Worm (Caenorhabditis elegans) whole organism, young adult: ENCODE data around the gene Y54F10AM.11.
"Not testable (repeated sequence)": the region's sequence is repeated elsewhere in the genome, so short reads cannot be mapped to it uniquely, and the experiment has no call there.

Experiments
- B0336.3 ChIP-seq: fragments of 200-800 bp; sonication (Bioruptor generic); IDR thresholded peaks from 2 replicates; pipeline ENCODE4 v1.3.6; 2022; ENCODE audit warnings: missing genetic modification characterization, missing compliant biosample characterization
- D2030.7 ChIP-seq: fragments of 200-800 bp; sonication (Bioruptor generic); IDR thresholded peaks from 2 replicates; pipeline ENCODE4 v1.3.6; 2022; ENCODE audit warnings: missing genetic modification reagents, missing genetic modification characterization, missing compliant biosample characterization
- F22D6.2 ChIP-seq: sonication (generic microtip); optimal IDR thresholded peaks from 2 replicates; lab custom pipeline; 2016; ENCODE audit warnings: mild to moderate bottlenecking, missing genetic modification characterization, missing compliant biosample characterization
- F49E8.2 ChIP-seq: sonication (generic microtip); optimal IDR thresholded peaks from 3 replicates; lab custom pipeline; 2017; ENCODE audit warnings: missing genetic modification characterization, mild to moderate bottlenecking, missing compliant biosample characterization, antibody characterized with exemption, moderate library complexity; ENCODE audit not compliant: insufficient read depth
- F52B5.7 ChIP-seq: sonication (generic microtip); optimal IDR thresholded peaks from 2 replicates; lab custom pipeline; 2016; ENCODE audit warnings: mild to moderate bottlenecking, missing genetic modification characterization, missing compliant biosample characterization
- F57A8.1 ChIP-seq: fragments of 200-800 bp; sonication (Bioruptor generic); optimal IDR thresholded peaks from 2 replicates; lab custom pipeline; 2018; ENCODE audit warnings: mild to moderate bottlenecking, missing genetic modification characterization, moderate library complexity, missing compliant biosample characterization
- K12H6.12 ChIP-seq: fragments of 200-800 bp; sonication (Bioruptor generic); optimal IDR thresholded peaks from 2 replicates; lab custom pipeline; 2018; ENCODE audit warnings: mild to moderate bottlenecking, missing genetic modification characterization, missing compliant biosample characterization
- Y53G8AR.9 ChIP-seq: fragments of 200-800 bp; sonication (Bioruptor generic); conservative IDR thresholded peaks from 2 replicates; pipeline ENCODE4 v1.3.6; 2022; ENCODE audit warnings: missing genetic modification reagents, missing genetic modification characterization, missing compliant biosample characterization
- Y56A3A.18 ChIP-seq: fragments of 200-800 bp; sonication (Bioruptor generic); IDR thresholded peaks from 2 replicates; pipeline ENCODE4 v1.3.6; 2022; ENCODE audit warnings: missing genetic modification reagents, missing genetic modification characterization, missing compliant biosample characterization
- Y79H2A.3 ChIP-seq: fragments of 200-800 bp; sonication (Bioruptor generic); conservative IDR thresholded peaks from 2 replicates; pipeline ENCODE4 v1.3.6; 2022; ENCODE audit warnings: missing genetic modification reagents, missing genetic modification characterization, missing compliant biosample characterization
- Y95B8A.8 ChIP-seq: fragments of 200-800 bp; sonication (Bioruptor generic); IDR thresholded peaks from 2 replicates; pipeline ENCODE4 v1.3.6; 2022; ENCODE audit warnings: missing genetic modification reagents, missing genetic modification characterization, missing compliant biosample characterization
- ZK185.1 ChIP-seq: sonication (generic microtip); optimal IDR thresholded peaks from 2 replicates; lab custom pipeline; 2016; ENCODE audit warnings: mild to moderate bottlenecking, missing genetic modification characterization, missing compliant biosample characterization; ENCODE audit not compliant: poor library complexity, severe bottlenecking
- aptf-3 ChIP-seq: fragments of 200-800 bp; sonication (Bioruptor generic); IDR thresholded peaks from 2 replicates; pipeline ENCODE4 v1.3.6; 2022; ENCODE audit warnings: missing genetic modification characterization, missing compliant biosample characterization
- ceh-40 ChIP-seq: fragments of 200-800 bp; sonication (Bioruptor generic); IDR thresholded peaks from 2 replicates; pipeline ENCODE4 v1.3.6; 2022; ENCODE audit warnings: missing genetic modification characterization, missing compliant biosample characterization
- ceh-79 ChIP-seq: sonication (generic microtip); optimal IDR thresholded peaks from 2 replicates; lab custom pipeline; 2017; ENCODE audit warnings: mild to moderate bottlenecking, missing genetic modification characterization, missing compliant biosample characterization
- ceh-91 ChIP-seq: fragments of 200-800 bp; sonication (Bioruptor generic); IDR thresholded peaks from 2 replicates; pipeline ENCODE4 v1.3.6; 2022; ENCODE audit warnings: missing genetic modification reagents, missing genetic modification characterization, missing compliant biosample characterization
- dox-1 ChIP-seq: fragments of 200-800 bp; sonication (Bioruptor generic); IDR thresholded peaks from 2 replicates; pipeline ENCODE4 v1.3.6; 2022; ENCODE audit warnings: missing genetic modification reagents, missing genetic modification characterization, missing compliant biosample characterization
- dpff-1 ChIP-seq: sonication (generic microtip); optimal IDR thresholded peaks from 2 replicates; lab custom pipeline; 2017; ENCODE audit warnings: mild to moderate bottlenecking, missing genetic modification characterization, missing compliant biosample characterization
- egl-18 ChIP-seq: fragments of 200-800 bp; sonication (Bioruptor generic); IDR thresholded peaks from 2 replicates; pipeline ENCODE4 v1.3.6; 2022; ENCODE audit warnings: missing genetic modification reagents, missing genetic modification characterization, missing compliant biosample characterization
- gei-17 ChIP-seq: fragments of 200-800 bp; sonication (Bioruptor generic); optimal IDR thresholded peaks from 2 replicates; lab custom pipeline; 2018; ENCODE audit warnings: mild to moderate bottlenecking, missing genetic modification characterization, missing compliant biosample characterization
- hmg-1.2 ChIP-seq: fragments of 200-800 bp; sonication (Bioruptor generic); IDR thresholded peaks from 2 replicates; pipeline ENCODE4 v1.3.6; 2022; ENCODE audit warnings: missing genetic modification reagents, missing genetic modification characterization, missing compliant biosample characterization
- hmg-20 ChIP-seq: fragments of 200-800 bp; sonication (Bioruptor generic); IDR thresholded peaks from 2 replicates; pipeline ENCODE4 v1.3.6; 2022; ENCODE audit warnings: missing genetic modification reagents, missing genetic modification characterization, missing compliant biosample characterization
- hrde-1 ChIP-seq: sonication (generic microtip); optimal IDR thresholded peaks from 2 replicates; lab custom pipeline; 2016; ENCODE audit warnings: missing genetic modification characterization, mild to moderate bottlenecking, missing compliant biosample characterization, moderate library complexity, missing genotype, missing genetic modification reagents, borderline replicate concordance
- hsf-1 ChIP-seq: fragments of 200-800 bp; sonication (Bioruptor generic); IDR thresholded peaks from 2 replicates; pipeline ENCODE4 v1.3.6; 2022; ENCODE audit warnings: missing genetic modification reagents, missing genetic modification characterization, missing compliant biosample characterization
- lin-26 ChIP-seq: fragments of 200-800 bp; sonication (Bioruptor generic); IDR thresholded peaks from 2 replicates; pipeline ENCODE4 v1.3.6; 2022; ENCODE audit warnings: missing genetic modification reagents, missing genetic modification characterization, missing compliant biosample characterization
- lsy-27 ChIP-seq: sonication (generic microtip); optimal IDR thresholded peaks from 2 replicates; lab custom pipeline; 2017; ENCODE audit warnings: missing genetic modification characterization, mild to moderate bottlenecking, missing compliant biosample characterization, antibody characterized with exemption, missing genotype, borderline replicate concordance; ENCODE audit not compliant: insufficient read depth
- madf-10 ChIP-seq: sonication (generic microtip); optimal IDR thresholded peaks from 2 replicates; lab custom pipeline; 2016; ENCODE audit warnings: mild to moderate bottlenecking, missing genetic modification characterization, missing compliant biosample characterization
- madf-6 ChIP-seq: fragments of 200-800 bp; sonication (Bioruptor generic); IDR thresholded peaks from 2 replicates; pipeline ENCODE4 v1.3.6; 2022; ENCODE audit warnings: missing genetic modification reagents, missing genetic modification characterization, missing compliant biosample characterization
- mel-28 ChIP-seq: sonication (generic microtip); optimal IDR thresholded peaks from 2 replicates; lab custom pipeline; 2016; ENCODE audit warnings: borderline replicate concordance, mild to moderate bottlenecking, missing genetic modification characterization, missing compliant biosample characterization
- nfya-2 ChIP-seq: fragments of 200-800 bp; sonication (Bioruptor generic); IDR thresholded peaks from 2 replicates; pipeline ENCODE4 v1.3.6; 2022; ENCODE audit warnings: missing genetic modification reagents, missing genetic modification characterization, missing compliant biosample characterization
- nfyb-1 ChIP-seq: fragments of 200-800 bp; sonication (Bioruptor generic); IDR thresholded peaks from 2 replicates; pipeline ENCODE4 v1.3.6; 2022; ENCODE audit warnings: missing genetic modification reagents, missing genetic modification characterization, missing compliant biosample characterization
- nhr-179 ChIP-seq: sonication (generic microtip); optimal IDR thresholded peaks from 2 replicates; lab custom pipeline; 2016; ENCODE audit warnings: mild to moderate bottlenecking, missing genetic modification characterization, missing compliant biosample characterization
- nhr-27 ChIP-seq: fragments of 200-800 bp; sonication (Bioruptor generic); optimal IDR thresholded peaks from 2 replicates; lab custom pipeline; 2018; ENCODE audit warnings: mild to moderate bottlenecking, missing genetic modification characterization, moderate library complexity, missing compliant biosample characterization
- rec-8 ChIP-seq, 2 experiments: sonication (generic microtip); optimal IDR thresholded peaks; 2 replicates each; lab custom pipeline; 2016; ENCODE audit warnings: mild to moderate bottlenecking in 2 of 2, missing genetic modification characterization in 2 of 2, missing genetic modification reagents in 2 of 2, missing genotype in 2 of 2, missing biosample characterization in 1 of 2, missing compliant biosample characterization in 1 of 2, moderate library complexity in 1 of 2
- snpc-1.1 ChIP-seq: sonication (generic microtip); optimal IDR thresholded peaks from 2 replicates; lab custom pipeline; 2017; ENCODE audit warnings: missing genetic modification characterization, mild to moderate bottlenecking, missing compliant biosample characterization, antibody characterized with exemption, moderate library complexity, missing genotype, missing genetic modification reagents; ENCODE audit not compliant: insufficient read depth
- snpc-3.4 ChIP-seq: sonication (generic microtip); optimal IDR thresholded peaks from 2 replicates; lab custom pipeline; 2017; ENCODE audit warnings: missing genetic modification characterization, mild to moderate bottlenecking, missing compliant biosample characterization, antibody characterized with exemption, moderate library complexity, missing genotype, missing genetic modification reagents
- tlf-1 ChIP-seq: fragments of 200-800 bp; sonication (Bioruptor generic); optimal IDR thresholded peaks from 2 replicates; lab custom pipeline; 2018; ENCODE audit warnings: mild to moderate bottlenecking, missing genetic modification characterization, missing compliant biosample characterization
- xnd-1 ChIP-seq: sonication (generic microtip); optimal IDR thresholded peaks from 2 replicates; lab custom pipeline; 2016; ENCODE audit warnings: missing genotype, missing genetic modification reagents, missing genetic modification characterization, missing compliant biosample characterization
- ztf-22 ChIP-seq: fragments of 200-800 bp; sonication (Bioruptor generic); optimal IDR thresholded peaks from 2 replicates; lab custom pipeline; 2018; ENCODE audit warnings: mild to moderate bottlenecking, missing genetic modification characterization, moderate library complexity, missing compliant biosample characterization
- ztf-25 ChIP-seq: fragments of 200-800 bp; sonication (Bioruptor generic); IDR thresholded peaks from 2 replicates; pipeline ENCODE4 v1.3.6; 2022; ENCODE audit warnings: missing genetic modification reagents, missing genetic modification characterization, missing compliant biosample characterization
- ztf-26 ChIP-seq: sonication (generic microtip); optimal IDR thresholded peaks from 2 replicates; lab custom pipeline; 2017; ENCODE audit warnings: missing genetic modification characterization, missing compliant biosample characterization

The Y54F10AM.11 gene

DNA sequence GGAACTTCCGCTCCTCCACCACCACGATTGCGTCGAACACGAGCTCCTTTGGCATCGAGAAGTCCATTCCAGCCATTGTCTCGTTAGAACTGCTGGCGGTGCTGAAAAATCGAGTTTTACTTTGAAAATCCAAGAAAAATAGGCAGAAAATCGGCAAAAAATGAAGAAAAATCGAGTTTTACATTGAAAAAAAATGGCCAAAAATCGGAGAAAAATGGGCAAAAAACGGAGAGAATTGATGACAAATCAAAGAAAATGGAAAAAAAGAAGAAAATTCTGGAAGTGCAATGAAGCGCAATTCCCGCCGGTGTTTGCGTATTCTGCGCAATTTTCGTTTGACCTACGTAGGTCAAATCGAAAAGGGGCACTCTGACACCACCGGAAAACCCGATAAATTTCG, at the start of gene Y54F10AM.11:
Gene Y54F10AM.11, minus strand, starts transcription at position 101 of the 400 bp plus-strand sequence.
- TF ChIP-seq hsf-1: 0 out of 2 replicates have a peak, but pooled peaks have one; percentile 38
- TF ChIP-seq, all 124 proteins: peak for 1; not testable (repeated sequence) for 123

DNA sequence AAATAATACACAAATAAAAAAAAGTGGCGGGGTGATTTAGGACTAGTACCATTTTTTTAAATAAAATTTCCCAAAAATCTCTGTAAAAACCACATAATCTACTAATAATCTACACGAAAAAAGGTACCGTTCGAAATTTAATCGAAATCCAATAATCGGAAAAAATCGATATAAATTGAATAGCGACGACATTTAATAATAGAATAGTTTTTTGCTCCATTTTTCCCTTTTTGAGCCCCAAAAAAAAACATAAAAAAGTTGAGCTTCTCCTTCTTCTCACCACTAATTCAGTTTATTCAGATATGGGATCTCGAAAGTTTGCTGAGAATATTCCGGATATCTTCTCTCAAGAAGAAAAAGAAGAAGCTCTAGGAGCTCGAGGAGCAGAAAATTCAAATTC, 43.9 kb upstream of the Y54F10AM.11 start, which contains the start of gene Y71H2B.5:
Gene Y71H2B.5, plus strand, starts transcription at position 301 of the 400 bp plus-strand sequence.
- not testable (repeated sequence) for TF ChIP-seq lsy-27 (tag; lab: Kevin White, UChicago); ztf-26; gei-17

DNA sequence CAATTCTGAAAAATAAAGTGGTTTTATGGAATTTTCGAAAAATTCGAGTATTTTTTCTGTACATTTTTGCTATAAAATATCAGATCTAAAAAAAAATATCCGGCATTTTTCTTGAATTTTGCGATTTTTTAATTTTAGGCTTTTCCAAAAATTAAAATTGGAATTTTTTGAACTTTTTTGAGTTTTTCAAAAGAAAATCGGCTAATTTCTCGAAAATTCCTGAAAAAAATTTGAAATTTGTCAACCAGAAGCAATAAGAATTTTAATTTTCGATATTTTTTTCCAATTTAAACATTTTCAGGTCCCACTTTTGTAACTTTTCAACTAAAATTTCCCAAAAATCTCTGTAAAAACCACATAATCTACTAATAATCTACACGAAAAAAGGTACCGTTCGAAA, 39.9 kb upstream of the Y54F10AM.11 start, which contains the start of gene Y71H2B.11:
Gene Y71H2B.11, plus strand, starts transcription at position 301 of the 400 bp plus-strand sequence.
- TF ChIP-seq snpc-1.1 (tag; lab: Kevin White, UChicago): no peak
- TF ChIP-seq tlf-1 (GFP tag; lab: Kevin White, UChicago): no peak
- no peak for TF ChIP-seq F22D6.2 (tag; lab: Kevin White, UChicago)
- no peak for TF ChIP-seq hmg-1.2 (GFP tag; lab: Robert Waterston, UW)
- TF ChIP-seq Y53G8AR.9 (GFP tag; lab: Robert Waterston, UW): no peak
- no peak for TF ChIP-seq ceh-40 (GFP tag; lab: Robert Waterston, UW)
- TF ChIP-seq aptf-3 (GFP tag; lab: Robert Waterston, UW): no peak
- no peak for TF ChIP-seq dpff-1 (tag; lab: Kevin White, UChicago)
- TF ChIP-seq ztf-25 (GFP tag; lab: Robert Waterston, UW): no peak
- no peak for TF ChIP-seq ZK185.1
- TF ChIP-seq hmg-20 (GFP tag; lab: Robert Waterston, UW): no peak
- no peak for TF ChIP-seq egl-18 (GFP tag; lab: Robert Waterston, UW)
- TF ChIP-seq F52B5.7: no peak
- no peak for TF ChIP-seq Y79H2A.3 (GFP tag; lab: Robert Waterston, UW)
- no peak for TF ChIP-seq Y95B8A.8
- TF ChIP-seq F57A8.1 (GFP tag; lab: Kevin White, UChicago): no peak
- no peak for TF ChIP-seq nfyb-1 (GFP tag; lab: Robert Waterston, UW)
- no peak for TF ChIP-seq B0336.3
- no peak for TF ChIP-seq nhr-27 (tag; lab: Kevin White, UChicago)
- no peak for TF ChIP-seq mel-28 (tag; lab: Kevin White, UChicago)

DNA sequence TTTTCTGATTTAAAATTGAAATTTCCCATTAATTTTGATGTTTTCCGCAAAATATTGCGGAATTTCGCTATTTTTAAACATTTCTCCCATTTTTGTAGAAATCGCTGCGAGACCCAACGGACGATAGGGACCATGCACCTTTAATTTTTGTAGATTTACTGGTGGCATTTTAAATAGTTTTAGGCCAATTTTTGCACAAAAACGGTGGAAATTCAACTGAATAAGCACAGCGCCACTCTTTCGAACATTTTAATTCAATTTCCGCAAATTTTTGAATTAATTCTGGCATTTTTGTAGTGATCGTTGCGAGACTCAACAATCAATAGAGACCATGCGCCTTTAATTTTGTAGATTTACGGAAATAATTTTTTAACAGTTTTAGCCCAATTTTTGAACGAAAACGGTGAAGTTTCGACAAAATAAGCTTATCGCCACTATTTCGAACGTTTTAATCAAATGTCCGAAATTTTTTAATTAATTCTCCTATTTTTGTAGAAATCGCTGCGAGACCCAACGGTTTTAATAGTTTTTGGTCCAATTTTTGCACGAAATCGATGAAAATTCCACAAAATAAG, 34.8 kb upstream of the Y54F10AM.11 start:
- peak; percentile 77 for TF ChIP-seq xnd-1 (tag; lab: Kevin White, UChicago)
- TF ChIP-seq Y79H2A.3 (GFP tag; lab: Robert Waterston, UW): no peak
- TF ChIP-seq F49E8.2 (tag; lab: Kevin White, UChicago): peak; percentile 10
- TF ChIP-seq nhr-179 (tag; lab: Kevin White, UChicago): no peak
- no peak for TF ChIP-seq rec-8 (tag; optimal IDR thresholded peaks at IDR 0.05; lab: Kevin White, UChicago)
- peak; percentile 53 for TF ChIP-seq D2030.7 (GFP tag; lab: Robert Waterston, UW)
- TF ChIP-seq Y56A3A.18 (GFP tag; lab: Robert Waterston, UW): no peak
- peak; percentile 83 for TF ChIP-seq madf-6
- TF ChIP-seq snpc-1.1 (tag; lab: Kevin White, UChicago): peak; percentile 26
- TF ChIP-seq ceh-91 (GFP tag; lab: Robert Waterston, UW): peak; percentile 56
- TF ChIP-seq tlf-1 (GFP tag; lab: Kevin White, UChicago): peak; percentile 41
- peak; percentile 61; the same call in 1 of the 2 replicates for TF ChIP-seq nfyb-1 (GFP tag; lab: Robert Waterston, UW)
- no peak for TF ChIP-seq madf-10
- TF ChIP-seq hrde-1: peak; percentile 53
- no peak for TF ChIP-seq nfya-2 (GFP tag; lab: Robert Waterston, UW)
- TF ChIP-seq ceh-79 (tag; lab: Kevin White, UChicago): no peak
- no peak for TF ChIP-seq nhr-27 (tag; lab: Kevin White, UChicago)
- TF ChIP-seq gei-17: no peak
- no peak for TF ChIP-seq lin-26 (GFP tag; lab: Robert Waterston, UW)
- TF ChIP-seq snpc-3.4 (tag; lab: Kevin White, UChicago): peak; percentile 72
- TF ChIP-seq dox-1 (GFP tag; lab: Robert Waterston, UW): no peak
- TF ChIP-seq ztf-22: no peak
- no peak for TF ChIP-seq K12H6.12 (tag; lab: Kevin White, UChicago)
